Worm (Caenorhabditis elegans) whole organism, L3 larva: ENCODE results near the gene ocam-1.
"Not testable (repeated sequence)": the region's sequence is repeated elsewhere in the genome, so short reads cannot be mapped to it uniquely, and the experiment has no call there.

Experiments used
- R02D3.7 ChIP-seq: fragments of 150-350 bp; optimal IDR thresholded peaks from 2 replicates; lab custom pipeline; 2014; ENCODE audit warnings: missing biosample characterization, missing genetic modification characterization
- ZK546.5 ChIP-seq: sonication (generic microtip); optimal IDR thresholded peaks from 2 replicates; lab custom pipeline; 2017; ENCODE audit warnings: missing biosample characterization, missing genetic modification characterization
- aly-2 ChIP-seq: fragments of 150-350 bp; optimal IDR thresholded peaks from 2 replicates; lab custom pipeline; 2014; ENCODE audit warnings: missing biosample characterization, missing genetic modification characterization
- ama-1 ChIP-seq: fragments of 150-350 bp; optimal IDR thresholded peaks from 2 replicates; lab custom pipeline; 2018
- ceh-16 ChIP-seq: sonication (generic microtip); optimal IDR thresholded peaks from 2 replicates; lab custom pipeline; 2017; ENCODE audit warnings: missing biosample characterization, missing genetic modification characterization
- ceh-82 ChIP-seq: fragments of 150-350 bp; optimal IDR thresholded peaks from 2 replicates; lab custom pipeline; 2014; ENCODE audit warnings: missing biosample characterization, missing genetic modification characterization
- egl-27 ChIP-seq: sonication (generic microtip); optimal IDR thresholded peaks from 4 replicates; lab custom pipeline; 2017; ENCODE audit warnings: missing biosample characterization, missing genetic modification reagents, missing genetic modification characterization
- elt-1 ChIP-seq: fragments of 150-350 bp; optimal IDR thresholded peaks from 2 replicates; lab custom pipeline; 2014; ENCODE audit warnings: missing biosample characterization, missing genetic modification characterization
- elt-2 ChIP-seq: sonication (generic microtip); optimal IDR thresholded peaks from 2 replicates; lab custom pipeline; 2016; ENCODE audit warnings: missing genetic modification reagents, mild to moderate bottlenecking, missing genetic modification characterization, missing compliant biosample characterization
- elt-3 ChIP-seq, 3 experiments: fragments of 150-350 bp in 1 of 3; sonication (generic microtip) in 2 of 3; optimal IDR thresholded peaks; 2 replicates in 2 of 3; 4 replicates in 1 of 3; lab custom pipeline; 2014 to 2017; ENCODE audit warnings: missing biosample characterization in 3 of 3, missing genetic modification characterization in 3 of 3
- eor-1 ChIP-seq, 2 experiments: fragments of 150-350 bp; optimal IDR thresholded peaks; 2 replicates each; lab custom pipeline; 2014 to 2018; ENCODE audit warnings: missing biosample characterization in 2 of 2, missing genetic modification characterization in 2 of 2
- fos-1 ChIP-seq: fragments of 150-350 bp; optimal IDR thresholded peaks from 2 replicates; lab custom pipeline; 2014; ENCODE audit warnings: missing biosample characterization, missing genetic modification characterization
- hmg-11 ChIP-seq: sonication (generic microtip); optimal IDR thresholded peaks from 2 replicates; lab custom pipeline; 2016; ENCODE audit warnings: missing genetic modification characterization, missing compliant biosample characterization
- jun-1 ChIP-seq: fragments of 150-350 bp; optimal IDR thresholded peaks from 2 replicates; lab custom pipeline; 2014; ENCODE audit warnings: missing biosample characterization, missing genetic modification reagents, missing genetic modification characterization
- lin-39 ChIP-seq: fragments of 150-350 bp; optimal IDR thresholded peaks from 2 replicates; lab custom pipeline; 2018; ENCODE audit warnings: missing biosample characterization, missing genetic modification reagents, missing genetic modification characterization
- lsy-12 ChIP-seq: sonication (generic microtip); optimal IDR thresholded peaks from 2 replicates; lab custom pipeline; 2016; ENCODE audit warnings: mild to moderate bottlenecking, missing genetic modification characterization, missing compliant biosample characterization
- mdl-1 ChIP-seq: fragments of 150-350 bp; optimal IDR thresholded peaks from 2 replicates; lab custom pipeline; 2014; ENCODE audit warnings: missing biosample characterization, missing genetic modification characterization
- mml-1 ChIP-seq: fragments of 150-350 bp; sonication (generic microtip); optimal IDR thresholded peaks from 3 replicates; lab custom pipeline; 2014; ENCODE audit warnings: missing biosample characterization, missing genetic modification characterization
- nhr-11 ChIP-seq: fragments of 150-350 bp; optimal IDR thresholded peaks from 2 replicates; lab custom pipeline; 2014; ENCODE audit warnings: missing biosample characterization, missing genetic modification characterization
- nhr-12 ChIP-seq: fragments of 150-350 bp; optimal IDR thresholded peaks from 2 replicates; lab custom pipeline; 2014; ENCODE audit warnings: missing biosample characterization, missing genetic modification characterization
- nhr-23 ChIP-seq: fragments of 150-350 bp; optimal IDR thresholded peaks from 2 replicates; lab custom pipeline; 2014; ENCODE audit warnings: missing biosample characterization, missing genetic modification reagents, missing genetic modification characterization
- nhr-25 ChIP-seq: sonication (generic microtip); optimal IDR thresholded peaks from 2 replicates; lab custom pipeline; 2017; ENCODE audit warnings: missing biosample characterization, missing genetic modification characterization
- nhr-28 ChIP-seq: fragments of 150-350 bp; optimal IDR thresholded peaks from 2 replicates; lab custom pipeline; 2014; ENCODE audit warnings: missing biosample characterization, missing genetic modification characterization
- nhr-43 ChIP-seq: sonication (generic microtip); optimal IDR thresholded peaks from 2 replicates; lab custom pipeline; 2016; ENCODE audit warnings: mild to moderate bottlenecking, missing genetic modification characterization, missing compliant biosample characterization; ENCODE audit not compliant: poor library complexity, severe bottlenecking
- nhr-67 ChIP-seq: fragments of 150-350 bp; optimal IDR thresholded peaks from 2 replicates; lab custom pipeline; 2014; ENCODE audit warnings: missing biosample characterization, missing genetic modification characterization
- nhr-76 ChIP-seq: fragments of 150-350 bp; sonication (generic microtip); optimal IDR thresholded peaks from 5 replicates; lab custom pipeline; 2014; ENCODE audit warnings: missing biosample characterization, missing genetic modification characterization
- nhr-77 ChIP-seq: fragments of 150-350 bp; optimal IDR thresholded peaks from 2 replicates; lab custom pipeline; 2014; ENCODE audit warnings: missing biosample characterization, missing genetic modification characterization
- pha-4 ChIP-seq: fragments of 150-350 bp; optimal IDR thresholded peaks from 2 replicates; lab custom pipeline; 2014; ENCODE audit warnings: missing biosample characterization, missing genetic modification reagents, missing genetic modification characterization
- pqm-1 ChIP-seq: fragments of 150-350 bp; optimal IDR thresholded peaks from 2 replicates; lab custom pipeline; 2017; ENCODE audit warnings: missing biosample characterization, missing genetic modification characterization, inconsistent platforms
- sea-2 ChIP-seq: fragments of 150-350 bp; sonication (generic microtip); optimal IDR thresholded peaks from 4 replicates; lab custom pipeline; 2014; ENCODE audit warnings: missing biosample characterization, missing genetic modification reagents, missing genetic modification characterization
- snpc-4 ChIP-seq: fragments of 150-350 bp; optimal IDR thresholded peaks from 2 replicates; lab custom pipeline; 2014; ENCODE audit warnings: missing biosample characterization, missing genetic modification characterization
- unc-62 ChIP-seq: fragments of 150-350 bp; sonication (generic microtip); optimal IDR thresholded peaks from 4 replicates; lab custom pipeline; 2014; ENCODE audit warnings: missing biosample characterization, missing genetic modification reagents, missing genetic modification characterization
- zag-1 ChIP-seq: fragments of 150-350 bp; optimal IDR thresholded peaks from 2 replicates; lab custom pipeline; 2014; ENCODE audit warnings: missing biosample characterization, missing genetic modification characterization
- ztf-4 ChIP-seq: fragments of 150-350 bp; optimal IDR thresholded peaks from 2 replicates; lab custom pipeline; 2014; ENCODE audit warnings: missing biosample characterization, missing genetic modification characterization

The ocam-1 gene

DNA sequence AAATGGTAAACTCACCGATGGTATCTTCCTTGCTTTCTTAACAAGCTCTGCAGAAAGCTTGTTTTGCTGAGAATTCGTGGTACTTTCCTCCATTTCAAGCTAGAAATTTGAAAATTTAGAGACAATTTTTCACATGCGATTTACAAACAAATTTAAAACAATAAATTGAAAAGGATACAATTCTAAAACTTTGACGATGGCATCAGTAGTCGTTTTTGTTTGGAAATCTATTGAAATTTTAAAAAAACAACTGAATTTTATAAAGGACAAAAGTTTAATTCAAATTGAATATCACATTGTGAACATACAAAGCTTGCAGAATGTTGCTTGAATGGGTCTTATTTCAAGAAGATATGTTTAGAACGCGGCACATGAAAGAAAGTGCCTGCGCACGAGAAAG is at the start of gene ocam-1:
Gene ocam-1, minus strand, starts transcription at position 101 of the 400 bp plus-strand sequence.
- TF ChIP-seq ceh-82 (tag; lab: Kevin White, UChicago) (no peak), unc-62 (GFP tag; lab: Kevin White, UChicago) (no peak), nhr-76 (tag; lab: Kevin White, UChicago) (no peak), nhr-77 (tag; lab: Kevin White, UChicago) (no peak), mml-1 (no peak), mdl-1 (no peak), zag-1 (tag; lab: Kevin White, UChicago) (no peak), nhr-25 (tag; lab: Kevin White, UChicago) (no peak), snpc-4 (no peak), nhr-43 (no peak), lin-39 (tag; lab: Kevin White, UChicago) (no peak), ceh-16 (no peak), ama-1 (lab: Kevin White, UChicago) (no peak), pha-4 (no peak), eor-1 (tag; optimal IDR thresholded peaks at IDR 0.05; lab: Kevin White, UChicago) (no peak), jun-1 (tag; lab: Kevin White, UChicago) (no peak)

ce11 chrV:14215106-14215505 is 47.6 kb upstream of the ocam-1 start, which contains the start of gene T16A9.5:
T16A9.5 (minus strand) TSS chrV:14215206.
- no peak for TF ChIP-seq ceh-82 (tag; lab: Kevin White, UChicago)
- no peak for TF ChIP-seq lsy-12 (tag; lab: Kevin White, UChicago)
- TF ChIP-seq elt-1: no peak
- TF ChIP-seq nhr-43: no peak
- TF ChIP-seq pha-4: no peak
- TF ChIP-seq pqm-1: no peak
- TF ChIP-seq jun-1 (tag; lab: Kevin White, UChicago): no peak
- TF ChIP-seq nhr-11 (tag; lab: Kevin White, UChicago): no peak
- TF ChIP-seq nhr-23 (tag; lab: Kevin White, UChicago): no peak
- no peak for TF ChIP-seq egl-27
- no peak for TF ChIP-seq ceh-16
- TF ChIP-seq nhr-12 (tag; lab: Kevin White, UChicago): no peak
- TF ChIP-seq aly-2 (tag; lab: Kevin White, UChicago): no peak
- no peak for TF ChIP-seq nhr-28
- no peak for TF ChIP-seq sea-2 (GFP tag; lab: Kevin White, UChicago)
- TF ChIP-seq elt-2: no peak
- TF ChIP-seq fos-1: no peak
- TF ChIP-seq nhr-77 (tag; lab: Kevin White, UChicago): no peak

DNA sequence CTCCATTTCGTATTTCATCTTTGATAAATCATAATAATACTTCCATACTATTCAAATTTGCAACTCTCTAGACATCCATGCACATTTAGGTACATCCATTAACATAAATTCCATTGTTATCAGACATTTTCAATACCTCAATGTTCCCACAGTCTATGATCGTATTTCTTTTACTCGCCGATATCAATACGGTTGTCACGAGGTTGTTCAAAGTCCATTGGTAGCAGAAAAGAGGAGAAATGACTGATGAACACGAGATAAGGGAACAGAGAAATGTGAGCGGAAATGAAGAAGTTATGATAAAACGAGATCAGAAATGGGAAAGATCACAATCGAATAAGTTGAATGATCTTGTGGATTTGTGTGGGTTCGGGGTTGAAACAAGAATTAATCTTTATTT is 45.3 kb upstream of the ocam-1 start:
- peak; percentile 11 for TF ChIP-seq nhr-25 (tag; lab: Kevin White, UChicago)
- peak; percentile 88 for TF ChIP-seq elt-2
- TF ChIP-seq nhr-43: peak; percentile 15
- TF ChIP-seq ztf-4 (tag; lab: Kevin White, UChicago): no peak
- TF ChIP-seq elt-3 (tag; optimal IDR thresholded peaks at IDR 0.05; lab: Kevin White, UChicago): peak in 1 of 3 experiments; percentile 17
- peak; percentile 77 for TF ChIP-seq pqm-1
- TF ChIP-seq jun-1 (tag; lab: Kevin White, UChicago): peak; percentile 52
- TF ChIP-seq nhr-76 (tag; lab: Kevin White, UChicago): no peak
- no peak for TF ChIP-seq nhr-12 (tag; lab: Kevin White, UChicago)

- no peak for TF ChIP-seq eor-1 (tag; optimal IDR thresholded peaks at IDR 0.05; lab: Kevin White, UChicago)
- no peak for TF ChIP-seq hmg-11 (tag; lab: Kevin White, UChicago)
- TF ChIP-seq nhr-76 (tag; lab: Kevin White, UChicago): no peak
- TF ChIP-seq pqm-1: no peak
- no peak for TF ChIP-seq ceh-82 (tag; lab: Kevin White, UChicago)
- TF ChIP-seq aly-2 (tag; lab: Kevin White, UChicago): no peak
- no peak for TF ChIP-seq nhr-12 (tag; lab: Kevin White, UChicago)
- TF ChIP-seq R02D3.7 (tag; lab: Kevin White, UChicago): no peak
- TF ChIP-seq zag-1 (tag; lab: Kevin White, UChicago): no peak
- no peak for TF ChIP-seq nhr-67
- no peak for TF ChIP-seq ceh-16
- no peak for TF ChIP-seq nhr-77 (tag; lab: Kevin White, UChicago)
- TF ChIP-seq ztf-4 (tag; lab: Kevin White, UChicago): no peak
Measured at ce11 chrV:14210743-14211142, 43.2 kb upstream of the ocam-1 start, which contains the start of gene str-230. str-230 (minus strand) TSS chrV:14210843.

- not testable (repeated sequence) for TF ChIP-seq ZK546.5 (tag; lab: Kevin White, UChicago); nhr-77 (tag; lab: Kevin White, UChicago); pha-4
Measured at ce11 chrV:14205214-14205613, 37.7 kb upstream of the ocam-1 start, which contains the start of gene T16A9.3. T16A9.3 (plus strand) TSS chrV:14205514.
